Fruit fly (Drosophila melanogaster) whole organism, embryonic: ENCODE measurements around the gene Cog3.
A peak's percentile ranks its signal among the peaks of the same experiment; 100 is the strongest.

Experiments
- BtbVII ChIP-seq: fragments of 200-800 bp; sonication (Bioruptor generic); optimal IDR thresholded peaks from 3 replicates; lab custom pipeline; 2017; ENCODE audit warnings: missing biosample characterization, mild to moderate bottlenecking, missing genetic modification characterization
- CG10565 ChIP-seq: fragments of 200-800 bp; sonication (Bioruptor generic); optimal IDR thresholded peaks from 3 replicates; lab custom pipeline; 2016; ENCODE audit warnings: missing biosample characterization, mild to moderate bottlenecking, missing genetic modification characterization
- CG12391 ChIP-seq: fragments of 200-800 bp; sonication (Bioruptor generic); optimal IDR thresholded peaks from 3 replicates; lab custom pipeline; 2018; ENCODE audit warnings: missing biosample characterization, mild to moderate bottlenecking, missing genetic modification characterization, moderate library complexity
- CG13296 ChIP-seq: fragments of 200-800 bp; sonication (Bioruptor generic); optimal IDR thresholded peaks from 3 replicates; lab custom pipeline; 2018; ENCODE audit warnings: missing biosample characterization, mild to moderate bottlenecking, missing genetic modification characterization
- CG15514 ChIP-seq: fragments of 200-800 bp; sonication (Bioruptor generic); optimal IDR thresholded peaks from 3 replicates; lab custom pipeline; 2017; ENCODE audit warnings: missing biosample characterization, missing genetic modification characterization, mild to moderate bottlenecking, moderate library complexity, missing genetic modification reagents
- CG1603 ChIP-seq: fragments of 200-800 bp; sonication (Bioruptor generic); optimal IDR thresholded peaks from 2 replicates; lab custom pipeline; 2019; ENCODE audit warnings: missing biosample characterization, mild to moderate bottlenecking, missing genetic modification characterization, moderate library complexity
- CG16813 ChIP-seq: fragments of 200-800 bp; sonication (Bioruptor generic); IDR thresholded peaks from 3 replicates; pipeline ENCODE4 v1.3.6; 2022; ENCODE audit warnings: missing biosample characterization, missing genetic modification characterization; ENCODE audit not compliant: partially characterized antibody
- CG17385 ChIP-seq: fragments of 200-800 bp; sonication (Bioruptor generic); optimal IDR thresholded peaks from 3 replicates; lab custom pipeline; 2018; ENCODE audit warnings: missing biosample characterization, mild to moderate bottlenecking, missing genetic modification characterization
- CG17802 ChIP-seq: fragments of 200-800 bp; sonication (Bioruptor generic); optimal IDR thresholded peaks from 2 replicates; lab custom pipeline; 2018; ENCODE audit warnings: missing biosample characterization, mild to moderate bottlenecking, missing genetic modification characterization, moderate library complexity
- CG17912 ChIP-seq: fragments of 200-800 bp; sonication (Bioruptor generic); optimal IDR thresholded peaks from 2 replicates; lab custom pipeline; 2018; ENCODE audit warnings: missing biosample characterization, mild to moderate bottlenecking, missing genetic modification characterization
- CG2889 ChIP-seq: fragments of 200-800 bp; sonication (Bioruptor generic); IDR thresholded peaks from 3 replicates; pipeline ENCODE4 v1.3.6; 2022; ENCODE audit warnings: missing biosample characterization, missing genetic modification characterization
- CG30020 ChIP-seq: fragments of 200-800 bp; optimal IDR thresholded peaks from 2 replicates; lab custom pipeline; 2019; ENCODE audit warnings: missing biosample characterization, mild to moderate bottlenecking, missing genetic modification characterization, moderate library complexity
- CG4707 ChIP-seq: fragments of 200-800 bp; sonication (Bioruptor generic); optimal IDR thresholded peaks from 2 replicates; lab custom pipeline; 2018; ENCODE audit warnings: missing biosample characterization, mild to moderate bottlenecking, missing genetic modification characterization, moderate library complexity
- CG9215 ChIP-seq: fragments of 200-800 bp; sonication (Bioruptor generic); IDR thresholded peaks from 2 replicates; pipeline ENCODE4 v1.3.6; 2022; ENCODE audit warnings: missing biosample characterization, missing genetic modification characterization
- CoRest ChIP-seq: fragments of 200-800 bp; sonication (Bioruptor generic); optimal IDR thresholded peaks from 3 replicates; lab custom pipeline; 2018; ENCODE audit warnings: missing biosample characterization, mild to moderate bottlenecking, missing genetic modification characterization, moderate library complexity
- D19A ChIP-seq: fragments of 200-800 bp; optimal IDR thresholded peaks from 3 replicates; lab custom pipeline; 2019; ENCODE audit warnings: missing biosample characterization, mild to moderate bottlenecking, missing genetic modification characterization, moderate library complexity
- Dbx ChIP-seq: fragments of 200-800 bp; sonication (Bioruptor generic); IDR thresholded peaks from 3 replicates; pipeline ENCODE4 v1.3.6; 2022; ENCODE audit warnings: missing biosample characterization, missing genetic modification characterization
- E2f2 ChIP-seq: fragments of 200-800 bp; sonication (Bioruptor generic); IDR thresholded peaks from 2 replicates; pipeline ENCODE4 v1.3.6; 2022; ENCODE audit warnings: missing biosample characterization, missing genetic modification characterization
- Fer3 ChIP-seq: fragments of 200-800 bp; sonication (Bioruptor generic); optimal IDR thresholded peaks from 2 replicates; lab custom pipeline; 2018; ENCODE audit warnings: missing biosample characterization, mild to moderate bottlenecking, missing genetic modification characterization, moderate library complexity
- HmgZ ChIP-seq: fragments of 200-800 bp; sonication (Bioruptor generic); optimal IDR thresholded peaks from 2 replicates; lab custom pipeline; 2018; ENCODE audit warnings: missing biosample characterization, mild to moderate bottlenecking, missing genetic modification characterization
- Hr51 ChIP-seq, 2 experiments: fragments of 200-800 bp; sonication (Bioruptor generic); optimal IDR thresholded peaks; 2 replicates in 1 of 2; 3 replicates in 1 of 2; lab custom pipeline; 2016 to 2018; ENCODE audit warnings: missing biosample characterization in 2 of 2, missing genetic modification characterization in 2 of 2, mild to moderate bottlenecking in 1 of 2, moderate library complexity in 1 of 2
- Mad ChIP-seq: fragments of 200-800 bp; sonication (Bioruptor generic); optimal IDR thresholded peaks from 2 replicates; lab custom pipeline; 2016; ENCODE audit warnings: missing biosample characterization, missing genetic modification characterization
- Med ChIP-seq: fragments of 200-800 bp; sonication (Bioruptor generic); peaks from one replicate; lab custom pipeline; 2016; ENCODE audit warnings: missing biosample characterization, missing genetic modification characterization, mild to moderate bottlenecking, inconsistent platforms, moderate library complexity
- Ravus ChIP-seq: fragments of 200-800 bp; sonication (Bioruptor generic); IDR thresholded peaks from 2 replicates; pipeline ENCODE4 v1.3.6; 2022; ENCODE audit warnings: missing biosample characterization, missing genetic modification characterization
- Xbp1 ChIP-seq: fragments of 200-800 bp; sonication (Bioruptor generic); optimal IDR thresholded peaks from 3 replicates; lab custom pipeline; 2016; ENCODE audit warnings: missing biosample characterization, mild to moderate bottlenecking, missing genetic modification characterization
- Xrp1 ChIP-seq: fragments of 200-800 bp; sonication (Bioruptor generic); IDR thresholded peaks from 2 replicates; pipeline ENCODE4 v1.3.6; 2022; ENCODE audit warnings: missing biosample characterization, missing genetic modification characterization
- al ChIP-seq: fragments of 200-800 bp; sonication (Bioruptor generic); IDR thresholded peaks from 2 replicates; pipeline ENCODE4 v1.3.6; 2022; ENCODE audit warnings: missing biosample characterization, missing genetic modification characterization
- amos ChIP-seq: fragments of 200-800 bp; sonication (Bioruptor generic); IDR thresholded peaks from 2 replicates; pipeline ENCODE4 v1.3.6; 2022; ENCODE audit warnings: missing biosample characterization, missing genetic modification characterization; ENCODE audit not compliant: partially characterized antibody
- ara ChIP-seq: fragments of 200-800 bp; sonication (Bioruptor generic); IDR thresholded peaks from 2 replicates; pipeline ENCODE4 v1.3.6; 2022; ENCODE audit warnings: missing biosample characterization, missing genetic modification characterization
- cato ChIP-seq: fragments of 200-800 bp; sonication (Bioruptor generic); optimal IDR thresholded peaks from 2 replicates; lab custom pipeline; 2016; ENCODE audit warnings: missing biosample characterization, missing genetic modification characterization, borderline replicate concordance
- chn ChIP-seq: fragments of 200-800 bp; sonication (Bioruptor generic); optimal IDR thresholded peaks from 2 replicates; lab custom pipeline; 2016; ENCODE audit warnings: missing biosample characterization, missing genetic modification characterization
- emc ChIP-seq: fragments of 200-800 bp; sonication (Bioruptor generic); optimal IDR thresholded peaks from 2 replicates; lab custom pipeline; 2016; ENCODE audit warnings: missing biosample characterization, missing genetic modification characterization
- en ChIP-seq: fragments of 200-800 bp; sonication (Bioruptor generic); optimal IDR thresholded peaks from 2 replicates; lab custom pipeline; 2016; ENCODE audit warnings: missing biosample characterization, missing genetic modification characterization
- fd96Cb ChIP-seq: fragments of 200-800 bp; sonication (Bioruptor generic); optimal IDR thresholded peaks from 2 replicates; lab custom pipeline; 2018; ENCODE audit warnings: missing biosample characterization, mild to moderate bottlenecking, missing genetic modification characterization, moderate library complexity
- hkb ChIP-seq, 2 experiments: fragments of 200-800 bp in 1 of 2; fragments of >200 bp in 1 of 2; sonication (Bioruptor generic) in 1 of 2; IDR thresholded peaks in 1 of 2; optimal IDR thresholded peaks in 1 of 2; 2 replicates each; pipeline versions ENCODE4 v1.3.6 to Lab custom; 2017 to 2022; ENCODE audit warnings: missing biosample characterization in 1 of 2, missing genetic modification characterization in 1 of 2
- inv ChIP-seq: fragments of 200-800 bp; sonication (Bioruptor generic); IDR thresholded peaks from 2 replicates; pipeline ENCODE4 v1.3.6; 2022; ENCODE audit warnings: missing biosample characterization, missing genetic modification characterization; ENCODE audit not compliant: partially characterized antibody
- jumu ChIP-seq: fragments of 200-800 bp; sonication (Bioruptor generic); optimal IDR thresholded peaks from 3 replicates; lab custom pipeline; 2016; ENCODE audit warnings: missing biosample characterization, missing genetic modification characterization
- ken ChIP-seq: fragments of 200-800 bp; sonication (Bioruptor generic); IDR thresholded peaks from 3 replicates; pipeline ENCODE4 v1.3.6; 2022; ENCODE audit warnings: missing biosample characterization, missing genetic modification characterization
- nerfin-1 ChIP-seq: fragments of 200-800 bp; sonication (Bioruptor generic); optimal IDR thresholded peaks from 3 replicates; lab custom pipeline; 2019; ENCODE audit warnings: missing biosample characterization, mild to moderate bottlenecking, missing genetic modification characterization, moderate library complexity
- phol ChIP-seq: fragments of 200-800 bp; sonication (Bioruptor generic); optimal IDR thresholded peaks from 3 replicates; lab custom pipeline; 2018; ENCODE audit warnings: missing biosample characterization, mild to moderate bottlenecking, missing genetic modification characterization, moderate library complexity
- pnt ChIP-seq: fragments of 200-800 bp; sonication (Bioruptor generic); optimal IDR thresholded peaks from 3 replicates; lab custom pipeline; 2016; ENCODE audit warnings: missing biosample characterization, missing genetic modification characterization
- pum ChIP-seq: fragments of 200-800 bp; sonication (Bioruptor generic); optimal IDR thresholded peaks from 2 replicates; lab custom pipeline; 2016; ENCODE audit warnings: missing biosample characterization, missing genetic modification characterization
- rib ChIP-seq: fragments of 200-800 bp; sonication (Bioruptor generic); IDR thresholded peaks from 2 replicates; pipeline ENCODE4 v1.3.6; 2022; ENCODE audit warnings: missing biosample characterization, missing genetic modification characterization
- trh ChIP-seq: fragments of 200-800 bp; sonication (Bioruptor generic); optimal IDR thresholded peaks from 2 replicates; lab custom pipeline; 2016; ENCODE audit warnings: missing biosample characterization, missing genetic modification characterization
- unc-4 ChIP-seq: fragments of 200-800 bp; sonication (Bioruptor generic); IDR thresholded peaks from 2 replicates; pipeline ENCODE4 v1.3.6; 2022; ENCODE audit warnings: missing biosample characterization, missing genetic modification characterization; ENCODE audit not compliant: partially characterized antibody
- vnd ChIP-seq: fragments of 200-800 bp; sonication (Bioruptor generic); IDR thresholded peaks from 3 replicates; pipeline ENCODE4 v1.3.6; 2022; ENCODE audit warnings: missing biosample characterization, missing genetic modification characterization; ENCODE audit not compliant: partially characterized antibody
- vvl ChIP-seq: fragments of 200-800 bp; sonication (Bioruptor generic); IDR thresholded peaks from 2 replicates; pipeline ENCODE4 v1.3.6; 2022; ENCODE audit warnings: missing biosample characterization, missing genetic modification characterization

Cog3 gene

dm6 chr2L:3478034-3478880 lies 21.4 kb upstream of the Cog3 start, which contains the start of gene Thor (continued):
- TF ChIP-seq CG12391 (peak; percentile 33), en (GFP tag; lab: Kevin White, UChicago) (peak; percentile 50), unc-4 (peak; percentile 39; the same call in 1 of the 2 replicates), hkb (optimal IDR thresholded peaks at IDR 0.05; lab: Kevin White, UChicago) (no peak), hkb (GFP tag; IDR thresholded peaks at IDR 0.05; lab: Robert Waterston, UW) (peak; percentile 71), Mad (GFP tag; lab: Kevin White, UChicago) (peak; percentile 43), Xrp1 (GFP tag; lab: Robert Waterston, UW) (peak; percentile 57), CG4707 (GFP tag; lab: Kevin White, UChicago) (peak; percentile 44), CG9215 (GFP tag; lab: Robert Waterston, UW) (no peak), Med (GFP tag; lab: Kevin White, UChicago) (peak; percentile 97), CG17802 (tag; lab: Kevin White, UChicago) (peak; percentile 33), Hr51 (GFP tag; optimal IDR thresholded peaks at IDR 0.05; lab: Kevin White, UChicago) (peak; percentile 40 to 41), CG17912 (GFP tag; lab: Kevin White, UChicago) (no peak), vvl (peak; percentile 87), fd96Cb (tag; lab: Kevin White, UChicago) (no peak), phol (tag; lab: Kevin White, UChicago) (no peak), CG2889 (GFP tag; lab: Robert Waterston, UW) (0 out of 3 replicates have a peak, but pooled peaks have one; percentile 9), pnt (GFP tag; lab: Kevin White, UChicago) (peak; percentile 26), trh (GFP tag; lab: Kevin White, UChicago) (peak; percentile 17), D19A (tag; lab: Kevin White, UChicago) (peak; percentile 45), Dbx (peak; percentile 84), CG16813 (GFP tag; lab: Robert Waterston, UW) (no peak), CG30020 (tag; lab: Kevin White, UChicago) (no peak), Ravus (GFP tag; lab: Robert Waterston, UW) (no peak), CG17385 (GFP tag; lab: Kevin White, UChicago) (peak; percentile 63), CG13296 (GFP tag; lab: Kevin White, UChicago) (peak; percentile 49), Fer3 (peak; percentile 74), al (GFP tag; lab: Robert Waterston, UW) (peak; percentile 8; the same call in 1 of the 2 replicates), ken (GFP tag; lab: Robert Waterston, UW) (peak; percentile 75; the same call in 2 of the 3 replicates), CG15514 (GFP tag; lab: Kevin White, UChicago) (peak; percentile 61), HmgZ (peak; percentile 80), Xbp1 (GFP tag; lab: Kevin White, UChicago) (peak; percentile 35), inv (GFP tag; lab: Robert Waterston, UW) (no peak), jumu (GFP tag; lab: Kevin White, UChicago) (peak; percentile 62), CG10565 (peak; percentile 17), nerfin-1 (tag; lab: Kevin White, UChicago) (peak; percentile 63), ara (GFP tag; lab: Robert Waterston, UW) (peak; percentile 86), CoRest (no peak), pum (GFP tag; lab: Kevin White, UChicago) (no peak), amos (GFP tag; lab: Robert Waterston, UW) (peak; percentile 57; the same call in 1 of the 2 replicates), E2f2 (GFP tag; lab: Robert Waterston, UW) (no peak), emc (GFP tag; lab: Kevin White, UChicago) (peak; percentile 25), vnd (no peak), CG1603 (tag; lab: Kevin White, UChicago) (peak; percentile 40), BtbVII (peak; percentile 81), chn (peak; percentile 64), rib (GFP tag; lab: Robert Waterston, UW) (peak; percentile 88), cato (GFP tag; lab: Kevin White, UChicago) (no peak)
